Worm (Caenorhabditis elegans): ENCODE results near the gene ser-1.

Gene ser-1

ce11 chrX:16558776-16559175 lies 20.8 kb upstream of the ser-1 start:
- TF ChIP-seq nhr-84 (tag; optimal IDR thresholded peaks at IDR 0.05) (no peak), lin-39 (tag; optimal IDR thresholded peaks at IDR 0.05) (peak; percentile 39), fkh-4 (tag; optimal IDR thresholded peaks at IDR 0.05; ENCODE audit: borderline replicate concordance) (no peak), egl-13 (tag; optimal IDR thresholded peaks at IDR 0.05) (no peak), unc-62 (GFP tag; optimal IDR thresholded peaks at IDR 0.05) (no peak), lin-35 (GFP tag; optimal IDR thresholded peaks at IDR 0.05) (peak in 1 of 2 experiments; percentile 51), isw-1 (GFP tag; IDR thresholded peaks at IDR 0.05) (no peak), elt-2 (tag; optimal IDR thresholded peaks at IDR 0.05) (peak; percentile 13), ceh-82 (tag; optimal IDR thresholded peaks at IDR 0.05) (no peak), efl-1 (optimal IDR thresholded peaks at IDR 0.05) (no peak), efl-1 (GFP tag; optimal IDR thresholded peaks at IDR 0.05 in 1 of 2) (peak in 1 of 2 experiments; percentile 78), efl-3 (GFP tag; optimal IDR thresholded peaks at IDR 0.05) (no peak), ztf-4 (tag; optimal IDR thresholded peaks at IDR 0.05) (no peak), hlh-4 (tag; optimal IDR thresholded peaks at IDR 0.05) (no peak), elt-3 (tag; optimal IDR thresholded peaks at IDR 0.05) (no peak), lin-13 (GFP tag; optimal IDR thresholded peaks at IDR 0.05) (peak; percentile 2), rnt-1 (tag; optimal IDR thresholded peaks at IDR 0.05) (peak; percentile 17), nhr-237 (tag; optimal IDR thresholded peaks at IDR 0.05) (no peak), nhr-90 (tag; optimal IDR thresholded peaks at IDR 0.05; ENCODE audit: poor library complexity) (peak; percentile 62), dpl-1 (GFP tag; optimal IDR thresholded peaks at IDR 0.05) (no peak), alr-1 (tag; optimal IDR thresholded peaks at IDR 0.05; ENCODE audit: borderline replicate concordance) (no peak), mep-1 (tag; optimal IDR thresholded peaks at IDR 0.05) (peak; percentile 22), ceh-8 (GFP tag; optimal IDR thresholded peaks at IDR 0.05) (no peak), unc-86 (tag; optimal IDR thresholded peaks at IDR 0.05) (no peak), mdl-1 (tag; optimal IDR thresholded peaks at IDR 0.05) (no peak), hpl-2 (GFP tag; optimal IDR thresholded peaks at IDR 0.05) (no peak), xbp-1 (tag; optimal IDR thresholded peaks at IDR 0.05) (no peak), ama-1 (optimal IDR thresholded peaks at IDR 0.05) (no peak), skn-1 (tag; optimal IDR thresholded peaks at IDR 0.05) (no peak), C16A3.4 (tag; optimal IDR thresholded peaks at IDR 0.05) (peak; percentile 15), lsy-2 (tag; optimal IDR thresholded peaks at IDR 0.05) (peak; percentile 14 to 23), hlh-17 (GFP tag; optimal IDR thresholded peaks at IDR 0.05; ENCODE audit: borderline replicate concordance) (no peak), C34B4.2 (tag; optimal IDR thresholded peaks at IDR 0.05) (no peak), lir-3 (tag; optimal IDR thresholded peaks at IDR 0.05; ENCODE audit: poor library complexity) (peak; percentile 18), nhr-11 (tag; optimal IDR thresholded peaks at IDR 0.05) (no peak), sup-37 (GFP tag; optimal IDR thresholded peaks at IDR 0.05) (no peak), mef-2 (tag; optimal IDR thresholded peaks at IDR 0.05) (no peak), fos-1 (tag; optimal IDR thresholded peaks at IDR 0.05) (peak; percentile 47), vab-15 (tag; optimal IDR thresholded peaks at IDR 0.05) (no peak), tbx-2 (tag; optimal IDR thresholded peaks at IDR 0.05) (peak; percentile 4), pax-3 (tag; optimal IDR thresholded peaks at IDR 0.05) (no peak), ceh-88 (GFP tag; IDR thresholded peaks at IDR 0.05) (no peak), fkh-8 (tag; optimal IDR thresholded peaks at IDR 0.05) (no peak), grh-1 (GFP tag; IDR thresholded peaks at IDR 0.05) (no peak), ets-5 (GFP tag; IDR thresholded peaks at IDR 0.05) (no peak), snu-23 (GFP tag; optimal IDR thresholded peaks at IDR 0.05) (peak; percentile 54), aly-2 (tag; optimal IDR thresholded peaks at IDR 0.05) (no peak), fkh-10 (GFP tag; optimal IDR thresholded peaks at IDR 0.05) (no peak), swsn-7 (tag; optimal IDR thresholded peaks at IDR 0.05) (peak; percentile 16), egl-27 (tag; optimal IDR thresholded peaks at IDR 0.05) (no peak), irx-1 (tag; optimal IDR thresholded peaks at IDR 0.05) (peak; percentile 10), jun-1 (tag; optimal IDR thresholded peaks at IDR 0.05) (peak; percentile 23), aha-1 (tag; optimal IDR thresholded peaks at IDR 0.05) (no peak), C04F5.9 (tag; optimal IDR thresholded peaks at IDR 0.05) (no peak)
